Worm (Caenorhabditis elegans) whole organism, young adult: Measurements from ENCODE around the gene lnkn-1.

Experiments used
- B0035.1 ChIP-seq: sonication (generic microtip); optimal IDR thresholded peaks from 2 replicates; lab custom pipeline; 2016; ENCODE audit warnings: missing genetic modification characterization, mild to moderate bottlenecking, missing compliant biosample characterization, missing genotype, missing genetic modification reagents
- B0261.1 ChIP-seq: sonication (generic microtip); optimal IDR thresholded peaks from 2 replicates; lab custom pipeline; 2016; ENCODE audit warnings: mild to moderate bottlenecking, missing genetic modification characterization, moderate library complexity, missing compliant biosample characterization
- C06A6.2 ChIP-seq: fragments of 200-800 bp; sonication (Bioruptor generic); conservative IDR thresholded peaks from 2 replicates; pipeline ENCODE4 v1.3.6; 2022; ENCODE audit warnings: missing genetic modification characterization, missing compliant biosample characterization
- F10E7.11 ChIP-seq: sonication (generic microtip); optimal IDR thresholded peaks from 2 replicates; lab custom pipeline; 2017; ENCODE audit warnings: mild to moderate bottlenecking, missing genetic modification characterization, moderate library complexity, missing compliant biosample characterization
- F22D6.2 ChIP-seq: sonication (generic microtip); optimal IDR thresholded peaks from 2 replicates; lab custom pipeline; 2016; ENCODE audit warnings: mild to moderate bottlenecking, missing genetic modification characterization, missing compliant biosample characterization
- F23B12.7 ChIP-seq: sonication (generic microtip); optimal IDR thresholded peaks from 2 replicates; lab custom pipeline; 2017; ENCODE audit warnings: missing genetic modification characterization, mild to moderate bottlenecking, missing compliant biosample characterization, antibody characterized with exemption, moderate library complexity; ENCODE audit not compliant: insufficient read depth
- F49E8.2 ChIP-seq: sonication (generic microtip); optimal IDR thresholded peaks from 3 replicates; lab custom pipeline; 2017; ENCODE audit warnings: missing genetic modification characterization, mild to moderate bottlenecking, missing compliant biosample characterization, antibody characterized with exemption, moderate library complexity; ENCODE audit not compliant: insufficient read depth
- F52B5.7 ChIP-seq: sonication (generic microtip); optimal IDR thresholded peaks from 2 replicates; lab custom pipeline; 2016; ENCODE audit warnings: mild to moderate bottlenecking, missing genetic modification characterization, missing compliant biosample characterization
- K12H6.12 ChIP-seq: fragments of 200-800 bp; sonication (Bioruptor generic); optimal IDR thresholded peaks from 2 replicates; lab custom pipeline; 2018; ENCODE audit warnings: mild to moderate bottlenecking, missing genetic modification characterization, missing compliant biosample characterization
- Y53G8AR.9 ChIP-seq: fragments of 200-800 bp; sonication (Bioruptor generic); conservative IDR thresholded peaks from 2 replicates; pipeline ENCODE4 v1.3.6; 2022; ENCODE audit warnings: missing genetic modification reagents, missing genetic modification characterization, missing compliant biosample characterization
- ZK185.1 ChIP-seq: sonication (generic microtip); optimal IDR thresholded peaks from 2 replicates; lab custom pipeline; 2016; ENCODE audit warnings: mild to moderate bottlenecking, missing genetic modification characterization, missing compliant biosample characterization; ENCODE audit not compliant: poor library complexity, severe bottlenecking
- akir-1 ChIP-seq: fragments of 200-800 bp; sonication (Bioruptor generic); optimal IDR thresholded peaks from 2 replicates; lab custom pipeline; 2018; ENCODE audit warnings: mild to moderate bottlenecking, missing genetic modification characterization, moderate library complexity, missing compliant biosample characterization
- ama-1 ChIP-seq, 3 experiments: fragments of 150-350 bp in 1 of 3; sonication (generic microtip) in 2 of 3; optimal IDR thresholded peaks; 2 replicates each; lab custom pipeline; 2014 to 2018; ENCODE audit warnings: missing biosample characterization in 2 of 3, missing genetic modification characterization in 2 of 3, missing genetic modification reagents in 2 of 3
- attf-3 ChIP-seq: fragments of 200-800 bp; sonication (Bioruptor generic); conservative IDR thresholded peaks from 2 replicates; pipeline ENCODE4 v1.3.6; 2022; ENCODE audit warnings: missing genetic modification reagents, missing genetic modification characterization, missing compliant biosample characterization
- cebp-1 ChIP-seq, 2 experiments: fragments of 200-800 bp in 1 of 2; sonication (Bioruptor generic) in 1 of 2; sonication (generic microtip) in 1 of 2; IDR thresholded peaks in 1 of 2; optimal IDR thresholded peaks in 1 of 2; 2 replicates each; pipeline versions ENCODE4 v1.3.6 to Lab custom; 2017 to 2022; ENCODE audit warnings: missing compliant biosample characterization in 2 of 2, missing genetic modification characterization in 2 of 2, mild to moderate bottlenecking in 1 of 2, missing genetic modification reagents in 1 of 2, moderate library complexity in 1 of 2
- ceh-100 ChIP-seq: fragments of 200-800 bp; sonication (Bioruptor generic); IDR thresholded peaks from 2 replicates; pipeline ENCODE4 v1.3.6; 2022; ENCODE audit warnings: missing genetic modification reagents, missing genetic modification characterization, missing compliant biosample characterization
- ceh-40 ChIP-seq: fragments of 200-800 bp; sonication (Bioruptor generic); IDR thresholded peaks from 2 replicates; pipeline ENCODE4 v1.3.6; 2022; ENCODE audit warnings: missing genetic modification characterization, missing compliant biosample characterization
- ceh-58 ChIP-seq: fragments of 200-800 bp; sonication (Bioruptor generic); IDR thresholded peaks from 2 replicates; pipeline ENCODE4 v1.3.6; 2022; ENCODE audit warnings: missing genetic modification characterization, missing compliant biosample characterization
- ceh-79 ChIP-seq: sonication (generic microtip); optimal IDR thresholded peaks from 2 replicates; lab custom pipeline; 2017; ENCODE audit warnings: mild to moderate bottlenecking, missing genetic modification characterization, missing compliant biosample characterization
- dox-1 ChIP-seq: fragments of 200-800 bp; sonication (Bioruptor generic); IDR thresholded peaks from 2 replicates; pipeline ENCODE4 v1.3.6; 2022; ENCODE audit warnings: missing genetic modification reagents, missing genetic modification characterization, missing compliant biosample characterization
- dpff-1 ChIP-seq: sonication (generic microtip); optimal IDR thresholded peaks from 2 replicates; lab custom pipeline; 2017; ENCODE audit warnings: mild to moderate bottlenecking, missing genetic modification characterization, missing compliant biosample characterization
- efl-1 ChIP-seq: fragments of 150-350 bp; optimal IDR thresholded peaks from 2 replicates; lab custom pipeline; 2014; ENCODE audit warnings: missing biosample characterization, missing genetic modification reagents, missing genetic modification characterization
- egl-44 ChIP-seq: fragments of 200-800 bp; sonication (Bioruptor generic); IDR thresholded peaks from 2 replicates; pipeline ENCODE4 v1.3.6; 2022; ENCODE audit warnings: missing genetic modification reagents, missing genetic modification characterization, missing compliant biosample characterization
- egrh-3 ChIP-seq: fragments of 200-800 bp; sonication (Bioruptor generic); IDR thresholded peaks from 2 replicates; pipeline ENCODE4 v1.3.6; 2022; ENCODE audit warnings: missing genetic modification reagents, missing genetic modification characterization, missing compliant biosample characterization
- fkh-3 ChIP-seq: sonication (generic microtip); optimal IDR thresholded peaks from 2 replicates; lab custom pipeline; 2016; ENCODE audit warnings: mild to moderate bottlenecking, missing genetic modification characterization, missing compliant biosample characterization
- him-1 ChIP-seq: sonication (generic microtip); optimal IDR thresholded peaks from 2 replicates; lab custom pipeline; 2016; ENCODE audit warnings: missing genotype, missing genetic modification reagents, missing genetic modification characterization, missing compliant biosample characterization
- hmg-20 ChIP-seq: fragments of 200-800 bp; sonication (Bioruptor generic); IDR thresholded peaks from 2 replicates; pipeline ENCODE4 v1.3.6; 2022; ENCODE audit warnings: missing genetic modification reagents, missing genetic modification characterization, missing compliant biosample characterization
- hsf-1 ChIP-seq: fragments of 200-800 bp; sonication (Bioruptor generic); IDR thresholded peaks from 2 replicates; pipeline ENCODE4 v1.3.6; 2022; ENCODE audit warnings: missing genetic modification reagents, missing genetic modification characterization, missing compliant biosample characterization
- lin-26 ChIP-seq: fragments of 200-800 bp; sonication (Bioruptor generic); IDR thresholded peaks from 2 replicates; pipeline ENCODE4 v1.3.6; 2022; ENCODE audit warnings: missing genetic modification reagents, missing genetic modification characterization, missing compliant biosample characterization
- lin-35 ChIP-seq, 3 experiments: fragments of 150-350 bp in 2 of 3; sonication (generic microtip) in 1 of 3; optimal IDR thresholded peaks; 2 replicates each; lab custom pipeline; 2014 to 2018; ENCODE audit warnings: missing biosample characterization in 3 of 3, missing genetic modification characterization in 3 of 3, missing genetic modification reagents in 3 of 3
- lin-54 ChIP-seq: fragments of 200-800 bp; sonication (Bioruptor generic); optimal IDR thresholded peaks from 2 replicates; lab custom pipeline; 2018; ENCODE audit warnings: mild to moderate bottlenecking, missing genetic modification characterization, missing compliant biosample characterization
- madf-6 ChIP-seq: fragments of 200-800 bp; sonication (Bioruptor generic); IDR thresholded peaks from 2 replicates; pipeline ENCODE4 v1.3.6; 2022; ENCODE audit warnings: missing genetic modification reagents, missing genetic modification characterization, missing compliant biosample characterization
- madf-8 ChIP-seq: fragments of 200-800 bp; sonication (Bioruptor generic); conservative IDR thresholded peaks from 2 replicates; pipeline ENCODE4 v1.3.6; 2022; ENCODE audit warnings: missing genetic modification reagents, missing genetic modification characterization, missing compliant biosample characterization
- mel-28 ChIP-seq: sonication (generic microtip); optimal IDR thresholded peaks from 2 replicates; lab custom pipeline; 2016; ENCODE audit warnings: borderline replicate concordance, mild to moderate bottlenecking, missing genetic modification characterization, missing compliant biosample characterization
- mes-4 ChIP-seq: sonication (generic microtip); optimal IDR thresholded peaks from 2 replicates; lab custom pipeline; 2016; ENCODE audit warnings: missing genotype, missing genetic modification characterization, missing compliant biosample characterization
- mxl-1 ChIP-seq: sonication (generic microtip); optimal IDR thresholded peaks from 2 replicates; lab custom pipeline; 2016; ENCODE audit warnings: missing genetic modification characterization, missing compliant biosample characterization
- nfyb-1 ChIP-seq: fragments of 200-800 bp; sonication (Bioruptor generic); IDR thresholded peaks from 2 replicates; pipeline ENCODE4 v1.3.6; 2022; ENCODE audit warnings: missing genetic modification reagents, missing genetic modification characterization, missing compliant biosample characterization
- nhr-27 ChIP-seq: fragments of 200-800 bp; sonication (Bioruptor generic); optimal IDR thresholded peaks from 2 replicates; lab custom pipeline; 2018; ENCODE audit warnings: mild to moderate bottlenecking, missing genetic modification characterization, moderate library complexity, missing compliant biosample characterization
- pbrm-1 ChIP-seq: fragments of 200-800 bp; sonication (Bioruptor generic); IDR thresholded peaks from 2 replicates; pipeline ENCODE4 v1.3.6; 2022; ENCODE audit warnings: missing genetic modification reagents, missing genetic modification characterization, missing compliant biosample characterization
- rcor-1 ChIP-seq: fragments of 200-800 bp; sonication (Bioruptor generic); IDR thresholded peaks from 2 replicates; pipeline ENCODE4 v1.3.6; 2022; ENCODE audit warnings: missing genetic modification reagents, missing genetic modification characterization, missing compliant biosample characterization
- sea-2 ChIP-seq: fragments of 200-800 bp; sonication (Bioruptor generic); IDR thresholded peaks from 2 replicates; pipeline ENCODE4 v1.3.6; 2022; ENCODE audit warnings: missing genetic modification characterization, missing compliant biosample characterization
- sptf-2 ChIP-seq: fragments of 200-800 bp; sonication (Bioruptor generic); optimal IDR thresholded peaks from 2 replicates; lab custom pipeline; 2018; ENCODE audit warnings: mild to moderate bottlenecking, missing genetic modification characterization, missing compliant biosample characterization
- unc-62 ChIP-seq: fragments of 150-350 bp; optimal IDR thresholded peaks from 2 replicates; lab custom pipeline; 2014; ENCODE audit warnings: missing biosample characterization, missing genetic modification reagents, missing genetic modification characterization
- ztf-22 ChIP-seq: fragments of 200-800 bp; sonication (Bioruptor generic); optimal IDR thresholded peaks from 2 replicates; lab custom pipeline; 2018; ENCODE audit warnings: mild to moderate bottlenecking, missing genetic modification characterization, moderate library complexity, missing compliant biosample characterization
- ztf-28 ChIP-seq: fragments of 200-800 bp; sonication (Bioruptor generic); IDR thresholded peaks from 2 replicates; pipeline ENCODE4 v1.3.6; 2022; ENCODE audit warnings: missing genetic modification reagents, missing genetic modification characterization, missing compliant biosample characterization
- ztf-6 ChIP-seq: fragments of 200-800 bp; sonication (Bioruptor generic); IDR thresholded peaks from 2 replicates; pipeline ENCODE4 v1.3.6; 2022; ENCODE audit warnings: missing genetic modification reagents, missing genetic modification characterization, missing compliant biosample characterization

The lnkn-1 gene

ce11 chrIII:8934378-8934777 lies 44.3 kb downstream of the lnkn-1 start:
- TF ChIP-seq ztf-6 (GFP tag; lab: Robert Waterston, UW) (no peak), B0261.1 (tag; lab: Kevin White, UChicago) (no peak), mes-4 (tag; lab: Kevin White, UChicago) (no peak), B0035.1 (no peak), ceh-58 (GFP tag; lab: Robert Waterston, UW) (no peak), attf-3 (GFP tag; lab: Robert Waterston, UW) (no peak), mel-28 (tag; lab: Kevin White, UChicago) (no peak), hmg-20 (GFP tag; lab: Robert Waterston, UW) (no peak), ztf-28 (GFP tag; lab: Robert Waterston, UW) (no peak)
- TF ChIP-seq, all 124 proteins: peak for 0

ce11 chrIII:8937571-8937970 lies 47.5 kb downstream of the lnkn-1 start:
- TF ChIP-seq ZK185.1 (tag; lab: Kevin White, UChicago): peak; percentile 81
- TF ChIP-seq him-1 (tag; lab: Kevin White, UChicago): peak; percentile 97
- TF ChIP-seq ceh-100 (GFP tag; lab: Robert Waterston, UW): peak; percentile 65
- peak; percentile 68 for TF ChIP-seq akir-1 (GFP tag; lab: Kevin White, UChicago)
- no peak for TF ChIP-seq dpff-1 (tag; lab: Kevin White, UChicago)
- no peak for TF ChIP-seq ceh-79
- TF ChIP-seq dox-1: no peak
- TF ChIP-seq hsf-1 (GFP tag; lab: Robert Waterston, UW): no peak
- TF ChIP-seq pbrm-1 (GFP tag; lab: Robert Waterston, UW): peak; percentile 76; the same call in 1 of the 2 replicates
- TF ChIP-seq lin-54: no peak
- no peak for TF ChIP-seq ceh-40 (GFP tag; lab: Robert Waterston, UW)
- TF ChIP-seq F23B12.7: peak; percentile 65
- TF ChIP-seq F52B5.7 (tag; lab: Kevin White, UChicago): no peak
- no peak; the same call in 1 of the 2 replicates for TF ChIP-seq egrh-3 (GFP tag; lab: Robert Waterston, UW)
- peak; percentile 58 for TF ChIP-seq F49E8.2 (tag; lab: Kevin White, UChicago)
- TF ChIP-seq nfyb-1: no peak
- 0 out of 2 replicates have a peak, but pooled peaks have one; percentile 24 for TF ChIP-seq madf-8 (GFP tag; lab: Robert Waterston, UW)
- peak; percentile 84 for TF ChIP-seq K12H6.12 (tag; lab: Kevin White, UChicago)
- TF ChIP-seq Y53G8AR.9 (GFP tag; lab: Robert Waterston, UW): no peak; the same call in 1 of the 2 replicates
- TF ChIP-seq sptf-2: peak; percentile 78
- no peak for TF ChIP-seq lin-26 (GFP tag; lab: Robert Waterston, UW)
- no peak for TF ChIP-seq ama-1 (optimal IDR thresholded peaks at IDR 0.05; lab: Kevin White, UChicago)
- TF ChIP-seq ama-1 (GFP tag; optimal IDR thresholded peaks at IDR 0.05; lab: Kevin White, UChicago): peak; percentile 58 to 64
- no peak for TF ChIP-seq C06A6.2 (GFP tag; lab: Robert Waterston, UW)
- no peak for TF ChIP-seq madf-6 (GFP tag; lab: Robert Waterston, UW)
- peak; percentile 24 for TF ChIP-seq F10E7.11
- TF ChIP-seq egl-44 (GFP tag; lab: Robert Waterston, UW): 0 out of 2 replicates have a peak, but pooled peaks have one; percentile 37
- TF ChIP-seq mxl-1: peak; percentile 67
- TF ChIP-seq ztf-22 (GFP tag; lab: Kevin White, UChicago): peak; percentile 57
- TF ChIP-seq fkh-3 (tag; lab: Kevin White, UChicago): peak; percentile 66
- no peak for TF ChIP-seq sea-2 (GFP tag; lab: Robert Waterston, UW)
- TF ChIP-seq rcor-1 (GFP tag; lab: Robert Waterston, UW): peak; percentile 67; the same call in 1 of the 2 replicates
- TF ChIP-seq cebp-1 (GFP tag; IDR thresholded peaks at IDR 0.05; lab: Robert Waterston, UW): 0 out of 2 replicates have a peak, but pooled peaks have one; percentile 47
- TF ChIP-seq cebp-1 (tag; optimal IDR thresholded peaks at IDR 0.05; lab: Kevin White, UChicago): no peak
- TF ChIP-seq nhr-27 (tag; lab: Kevin White, UChicago): peak; percentile 27
- peak; percentile 39 for TF ChIP-seq efl-1
- TF ChIP-seq unc-62 (GFP tag; lab: Kevin White, UChicago): no peak
- TF ChIP-seq lin-35 (GFP tag; optimal IDR thresholded peaks at IDR 0.05; lab: Kevin White, UChicago): peak in 1 of 3 experiments; percentile 61
- peak; percentile 36 for TF ChIP-seq F22D6.2 (tag; lab: Kevin White, UChicago)
- peak; percentile 83 for TF ChIP-seq B0261.1 (tag; lab: Kevin White, UChicago)
